Fruit fly (Drosophila melanogaster) S2 (cell line): Measurements from ENCODE around the gene lft.

Experiments used
- CG8478 ChIP-seq: fragments of >200 bp; optimal IDR thresholded peaks from 2 replicates; lab custom pipeline; 2018
- CTCF ChIP-seq, 2 experiments: fragments of >200 bp; optimal IDR thresholded peaks; 2 replicates each; lab custom pipeline; 2018

DNA sequence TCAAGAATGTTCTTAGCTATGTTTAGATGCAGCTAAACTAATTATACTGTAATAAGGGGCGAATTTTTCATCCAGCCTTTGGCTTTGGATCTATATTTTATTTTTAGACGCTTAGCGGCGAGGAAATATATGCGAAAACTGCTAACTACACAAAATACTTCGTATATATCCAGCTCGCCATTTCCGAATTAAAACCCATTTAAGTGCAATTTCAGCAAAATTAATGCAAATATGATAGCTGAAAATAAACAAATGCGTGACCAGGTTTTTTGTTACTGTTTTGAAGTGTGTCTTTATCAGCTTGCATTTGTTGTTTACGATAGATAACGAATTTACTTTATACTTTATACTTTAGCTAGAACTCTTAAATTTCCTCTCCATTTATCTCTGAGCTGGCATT, 30.8 kb downstream of the lft start:
- TF ChIP-seq CTCF (optimal IDR thresholded peaks at IDR 0.05; lab: Kevin White, UChicago) (no peak), CG8478 (lab: Kevin White, UChicago) (no peak)
